Fruit fly (Drosophila melanogaster) whole organism, embryonic: ENCODE data around the gene CG10747.

Experiments
- Abd-B ChIP-seq: fragments of 200-800 bp; sonication (Bioruptor generic); optimal IDR thresholded peaks from 2 replicates; lab custom pipeline; 2018; ENCODE audit warnings: missing biosample characterization, mild to moderate bottlenecking, missing genetic modification characterization, moderate library complexity
- Bteb2 ChIP-seq: fragments of 200-800 bp; sonication (Bioruptor generic); optimal IDR thresholded peaks from 2 replicates; lab custom pipeline; 2016; ENCODE audit warnings: missing biosample characterization, missing genetic modification characterization
- CG10267 ChIP-seq: fragments of 200-800 bp; sonication (Bioruptor generic); optimal IDR thresholded peaks from 2 replicates; lab custom pipeline; 2018; ENCODE audit warnings: missing biosample characterization, mild to moderate bottlenecking, missing genetic modification characterization, moderate library complexity
- CG11093 ChIP-seq: fragments of 200-800 bp; sonication (Bioruptor generic); IDR thresholded peaks from 3 replicates; pipeline ENCODE4 v1.3.6; 2022; ENCODE audit warnings: missing biosample characterization, missing genetic modification characterization
- CG11247 ChIP-seq: fragments of 200-800 bp; sonication (Bioruptor generic); IDR thresholded peaks from 2 replicates; pipeline ENCODE4 v1.3.6; 2022; ENCODE audit warnings: missing biosample characterization, missing genetic modification characterization
- CG12299 ChIP-seq: fragments of 200-800 bp; sonication (Bioruptor generic); optimal IDR thresholded peaks from 2 replicates; lab custom pipeline; 2018; ENCODE audit warnings: missing biosample characterization, mild to moderate bottlenecking, missing genetic modification characterization
- CG13775 ChIP-seq: fragments of 200-800 bp; sonication (Bioruptor generic); optimal IDR thresholded peaks from 3 replicates; lab custom pipeline; 2017; ENCODE audit warnings: missing biosample characterization, mild to moderate bottlenecking, missing genetic modification characterization
- CG1529 ChIP-seq: fragments of 200-800 bp; sonication (Bioruptor generic); optimal IDR thresholded peaks from 3 replicates; lab custom pipeline; 2018; ENCODE audit warnings: missing biosample characterization, missing genetic modification characterization
- CG1602 ChIP-seq: fragments of 200-800 bp; sonication (Bioruptor generic); optimal IDR thresholded peaks from 3 replicates; lab custom pipeline; 2016; ENCODE audit warnings: missing biosample characterization, missing genetic modification characterization
- CG16813 ChIP-seq: fragments of 200-800 bp; sonication (Bioruptor generic); IDR thresholded peaks from 3 replicates; pipeline ENCODE4 v1.3.6; 2022; ENCODE audit warnings: missing biosample characterization, missing genetic modification characterization; ENCODE audit not compliant: partially characterized antibody
- CG17186 ChIP-seq: fragments of 200-800 bp; sonication (Bioruptor generic); optimal IDR thresholded peaks from 3 replicates; lab custom pipeline; 2017; ENCODE audit warnings: missing biosample characterization, missing genetic modification reagents, missing genetic modification characterization
- CG30020 ChIP-seq: fragments of 200-800 bp; optimal IDR thresholded peaks from 2 replicates; lab custom pipeline; 2019; ENCODE audit warnings: missing biosample characterization, mild to moderate bottlenecking, missing genetic modification characterization, moderate library complexity
- CG30403 ChIP-seq: fragments of 200-800 bp; sonication (Bioruptor generic); optimal IDR thresholded peaks from 3 replicates; lab custom pipeline; 2016; ENCODE audit warnings: missing biosample characterization, missing genetic modification characterization
- CG3281 ChIP-seq: fragments of 200-800 bp; sonication (Bioruptor generic); optimal IDR thresholded peaks from 3 replicates; lab custom pipeline; 2017; ENCODE audit warnings: missing biosample characterization, mild to moderate bottlenecking, missing genetic modification characterization
- CG3726 ChIP-seq: fragments of 200-800 bp; sonication (Bioruptor generic); IDR thresholded peaks from 3 replicates; pipeline ENCODE4, ENCODE4 v1.3.6; 2022; ENCODE audit warnings: missing biosample characterization, missing genetic modification characterization
- CG3995 ChIP-seq: fragments of 200-800 bp; sonication (Bioruptor generic); optimal IDR thresholded peaks from 3 replicates; lab custom pipeline; 2016; ENCODE audit warnings: missing biosample characterization, missing genetic modification characterization
- CG9727 ChIP-seq: fragments of 200-800 bp; sonication (Bioruptor generic); optimal IDR thresholded peaks from 3 replicates; lab custom pipeline; 2017; ENCODE audit warnings: missing biosample characterization, mild to moderate bottlenecking, missing genetic modification characterization
- CG9817 ChIP-seq: fragments of 200-800 bp; sonication (Bioruptor generic); optimal IDR thresholded peaks from 2 replicates; lab custom pipeline; 2018; ENCODE audit warnings: missing biosample characterization, mild to moderate bottlenecking, missing genetic modification characterization, moderate library complexity
- Chrac-16 ChIP-seq: fragments of 200-800 bp; sonication (Bioruptor generic); optimal IDR thresholded peaks from 3 replicates; lab custom pipeline; 2016; ENCODE audit warnings: missing biosample characterization, missing genetic modification characterization
- Ets65A ChIP-seq: fragments of 200-800 bp; sonication (Bioruptor generic); peaks from one replicate; lab custom pipeline; 2016; ENCODE audit warnings: missing biosample characterization, missing genetic modification characterization
- Gug ChIP-seq: fragments of 200-800 bp; sonication (Bioruptor generic); IDR thresholded peaks from 4 replicates; pipeline ENCODE4 v1.3.6; 2022; ENCODE audit warnings: missing biosample characterization, missing genetic modification characterization
- Hsf ChIP-seq: fragments of 200-800 bp; sonication (Bioruptor generic); optimal IDR thresholded peaks from 3 replicates; lab custom pipeline; 2016; ENCODE audit warnings: missing biosample characterization, missing genetic modification characterization
- Med ChIP-seq: fragments of 200-800 bp; sonication (Bioruptor generic); peaks from one replicate; lab custom pipeline; 2016; ENCODE audit warnings: missing biosample characterization, missing genetic modification characterization, mild to moderate bottlenecking, inconsistent platforms, moderate library complexity
- Rfx ChIP-seq: fragments of 200-800 bp; sonication (Bioruptor generic); IDR thresholded peaks from 2 replicates; pipeline ENCODE4 v1.3.6; 2022; ENCODE audit warnings: missing biosample characterization, missing genetic modification characterization
- Rx ChIP-seq: fragments of 200-800 bp; sonication (Bioruptor generic); IDR thresholded peaks from 2 replicates; pipeline ENCODE4 v1.3.6; 2022; ENCODE audit warnings: missing biosample characterization, missing genetic modification characterization
- Six4 ChIP-seq: fragments of 200-800 bp; sonication (Bioruptor generic); optimal IDR thresholded peaks from 2 replicates; lab custom pipeline; 2016; ENCODE audit warnings: missing biosample characterization, missing genetic modification characterization
- Sox102F ChIP-seq: fragments of 200-800 bp; sonication (Bioruptor generic); optimal IDR thresholded peaks from 2 replicates; lab custom pipeline; 2018; ENCODE audit warnings: missing biosample characterization, mild to moderate bottlenecking, missing genetic modification characterization, moderate library complexity
- Sry-β ChIP-seq: fragments of 200-800 bp; sonication (Bioruptor generic); optimal IDR thresholded peaks from 2 replicates; lab custom pipeline; 2018; ENCODE audit warnings: missing biosample characterization, mild to moderate bottlenecking, missing genetic modification characterization, moderate library complexity
- aop ChIP-seq: fragments of 200-800 bp; sonication (Bioruptor generic); IDR thresholded peaks from 2 replicates; pipeline ENCODE4 v1.3.6; 2022; ENCODE audit warnings: missing biosample characterization, missing genetic modification characterization
- cad ChIP-seq: fragments of >200 bp; optimal IDR thresholded peaks from 2 replicates; lab custom pipeline; 2017; ENCODE audit warnings: missing biosample characterization, missing genetic modification characterization
- cato ChIP-seq: fragments of 200-800 bp; sonication (Bioruptor generic); optimal IDR thresholded peaks from 2 replicates; lab custom pipeline; 2016; ENCODE audit warnings: missing biosample characterization, missing genetic modification characterization, borderline replicate concordance
- crc ChIP-seq: fragments of 200-800 bp; sonication (Bioruptor generic); optimal IDR thresholded peaks from 2 replicates; lab custom pipeline; 2016; ENCODE audit warnings: missing biosample characterization, missing genetic modification characterization
- cwo ChIP-seq: fragments of 200-800 bp; sonication (Bioruptor generic); optimal IDR thresholded peaks from 3 replicates; lab custom pipeline; 2017; ENCODE audit warnings: missing biosample characterization, missing genetic modification characterization, mild to moderate bottlenecking, moderate library complexity, missing genetic modification reagents
- disco-r ChIP-seq: fragments of 200-800 bp; sonication (Bioruptor generic); optimal IDR thresholded peaks from 2 replicates; lab custom pipeline; 2016; ENCODE audit warnings: missing biosample characterization, missing genetic modification characterization
- dmrt99B ChIP-seq: fragments of 200-800 bp; sonication (Bioruptor generic); optimal IDR thresholded peaks from 2 replicates; lab custom pipeline; 2018; ENCODE audit warnings: missing biosample characterization, mild to moderate bottlenecking, missing genetic modification characterization, moderate library complexity
- eve ChIP-seq, 2 experiments: fragments of >200 bp; optimal IDR thresholded peaks; 2 replicates each; lab custom pipeline; 2017; ENCODE audit warnings: missing biosample characterization in 2 of 2, missing genetic modification characterization in 2 of 2
- gcm2 ChIP-seq: fragments of 200-800 bp; sonication (Bioruptor generic); optimal IDR thresholded peaks from 2 replicates; lab custom pipeline; 2016; ENCODE audit warnings: missing biosample characterization, missing genetic modification characterization
- gro ChIP-seq: fragments of 200-800 bp; sonication (Bioruptor generic); optimal IDR thresholded peaks from 2 replicates; lab custom pipeline; 2016; ENCODE audit warnings: missing biosample characterization, missing genetic modification characterization
- kni ChIP-seq: fragments of 200-800 bp; sonication (Bioruptor generic); optimal IDR thresholded peaks from 3 replicates; lab custom pipeline; 2017; ENCODE audit warnings: mild to moderate bottlenecking, missing biosample characterization, missing genetic modification reagents, missing genetic modification characterization
- otp ChIP-seq: fragments of 200-800 bp; sonication (Bioruptor generic); IDR thresholded peaks from 3 replicates; pipeline ENCODE4, ENCODE4 v1.3.6; 2022; ENCODE audit warnings: missing biosample characterization, missing genetic modification characterization
- psq ChIP-seq: fragments of 200-800 bp; sonication (Bioruptor generic); optimal IDR thresholded peaks from 2 replicates; lab custom pipeline; 2017; ENCODE audit warnings: missing biosample characterization, missing genetic modification characterization
- sd ChIP-seq: fragments of 200-800 bp; sonication (Bioruptor generic); optimal IDR thresholded peaks from 3 replicates; lab custom pipeline; 2018; ENCODE audit warnings: missing biosample characterization, mild to moderate bottlenecking, missing genetic modification characterization, moderate library complexity
- sqz ChIP-seq: fragments of 200-800 bp; sonication (Bioruptor generic); optimal IDR thresholded peaks from 3 replicates; lab custom pipeline; 2018; ENCODE audit warnings: missing biosample characterization, mild to moderate bottlenecking, missing genetic modification characterization

CG10747 gene

dm6 chr2L:20082155-20082964 lies 8.8 kb downstream of the CG10747 start (continued):
- TF ChIP-seq eve (GFP tag; optimal IDR thresholded peaks at IDR 0.05; lab: Kevin White, UChicago) (peak in 1 of 2 experiments; percentile 54), Bteb2 (GFP tag; lab: Kevin White, UChicago) (no peak), Sox102F (GFP tag; lab: Kevin White, UChicago) (peak; percentile 15), Rx (no peak), gcm2 (GFP tag; lab: Kevin White, UChicago) (no peak), CG17186 (GFP tag; lab: Kevin White, UChicago) (no peak), CG1529 (no peak), CG16813 (GFP tag; lab: Robert Waterston, UW) (no peak), Ets65A (GFP tag; lab: Kevin White, UChicago) (peak; percentile 34), cwo (GFP tag; lab: Kevin White, UChicago) (no peak), CG11093 (GFP tag; lab: Robert Waterston, UW) (0 out of 3 replicates have a peak, but pooled peaks have one; percentile 20), psq (GFP tag; lab: Kevin White, UChicago) (no peak), Six4 (GFP tag; lab: Kevin White, UChicago) (no peak), cad (GFP tag; lab: Kevin White, UChicago) (no peak), CG12299 (tag; lab: Kevin White, UChicago) (no peak), CG9817 (tag; lab: Kevin White, UChicago) (no peak), crc (GFP tag; lab: Kevin White, UChicago) (no peak), Abd-B (no peak), Gug (GFP tag; lab: Robert Waterston, UW) (no peak), Sry-β (GFP tag; lab: Kevin White, UChicago) (no peak), CG13775 (no peak), sd (tag; lab: Kevin White, UChicago) (no peak), CG30020 (tag; lab: Kevin White, UChicago) (no peak), kni (GFP tag; lab: Kevin White, UChicago) (no peak), Med (peak; percentile 25), gro (GFP tag; lab: Kevin White, UChicago) (no peak), CG9727 (GFP tag; lab: Kevin White, UChicago) (no peak), disco-r (GFP tag; lab: Kevin White, UChicago) (no peak), CG3281 (GFP tag; lab: Kevin White, UChicago) (no peak), cato (GFP tag; lab: Kevin White, UChicago) (no peak), dmrt99B (tag; lab: Kevin White, UChicago) (no peak), Rfx (GFP tag; lab: Robert Waterston, UW) (peak; percentile 21; the same call in 1 of the 2 replicates), CG11247 (GFP tag; lab: Robert Waterston, UW) (no peak), aop (no peak), Chrac-16 (GFP tag; lab: Kevin White, UChicago) (no peak), otp (GFP tag; lab: Robert Waterston, UW) (no peak), CG10267 (tag; lab: Kevin White, UChicago) (no peak), Hsf (GFP tag; lab: Kevin White, UChicago) (no peak), CG3995 (GFP tag; lab: Kevin White, UChicago) (no peak), sqz (GFP tag; lab: Kevin White, UChicago) (peak; percentile 16), CG1602 (GFP tag; lab: Kevin White, UChicago) (no peak), CG30403 (GFP tag; lab: Kevin White, UChicago) (peak; percentile 1), CG3726 (GFP tag; lab: Robert Waterston, UW) (no peak)
